Worm (Caenorhabditis elegans) whole organism, L4 larva: ENCODE measurements around the gene T28F3.11.

Source experiments
- D1046.2 ChIP-seq: fragments of 200-800 bp; sonication (Bioruptor generic); IDR thresholded peaks from 2 replicates; pipeline ENCODE4 v1.3.6; 2022; ENCODE audit warnings: missing genetic modification characterization, missing compliant biosample characterization
- F26F4.8 ChIP-seq: fragments of 200-800 bp; sonication (Bioruptor generic); conservative IDR thresholded peaks from 2 replicates; pipeline ENCODE4 v1.3.6; 2022; ENCODE audit warnings: missing genetic modification characterization, missing compliant biosample characterization
- F44E2.7 ChIP-seq: fragments of 200-800 bp; sonication (Bioruptor generic); IDR thresholded peaks from 2 replicates; pipeline ENCODE4 v2.1.2; 2022; ENCODE audit warnings: missing genetic modification characterization, missing compliant biosample characterization
- R02D3.7 ChIP-seq: fragments of 150-350 bp; sonication (generic microtip); optimal IDR thresholded peaks from 3 replicates; lab custom pipeline; 2014; ENCODE audit warnings: missing biosample characterization, missing genetic modification characterization
- aha-1 ChIP-seq: fragments of 150-350 bp; peaks from one replicate; lab custom pipeline; 2014; ENCODE audit warnings: missing biosample characterization, missing genetic modification characterization
- ama-1 ChIP-seq: fragments of 150-350 bp; optimal IDR thresholded peaks from 2 replicates; lab custom pipeline; 2014; ENCODE audit warnings: inconsistent platforms, mixed read lengths
- daf-12 ChIP-seq: fragments of 150-350 bp; optimal IDR thresholded peaks from 2 replicates; lab custom pipeline; 2014; ENCODE audit warnings: missing biosample characterization, missing genetic modification reagents, missing genetic modification characterization
- daf-16 ChIP-seq, 3 experiments: sonication (generic microtip); optimal IDR thresholded peaks; 2 replicates each; lab custom pipeline; 2016 to 2017; ENCODE audit warnings: missing genetic modification characterization in 3 of 3, missing genetic modification reagents in 3 of 3, mild to moderate bottlenecking in 2 of 3, missing compliant biosample characterization in 2 of 3, missing biosample characterization in 1 of 3, moderate library complexity in 1 of 3
- dmd-6 ChIP-seq: fragments of 200-800 bp; sonication (Bioruptor generic); IDR thresholded peaks from 2 replicates; pipeline ENCODE4 v1.3.6; 2022; ENCODE audit warnings: missing genetic modification reagents, missing genetic modification characterization, missing compliant biosample characterization
- dve-1 ChIP-seq: sonication (generic microtip); optimal IDR thresholded peaks from 2 replicates; lab custom pipeline; 2017; ENCODE audit warnings: antibody characterized with exemption, mild to moderate bottlenecking, missing genetic modification characterization, missing compliant biosample characterization; ENCODE audit not compliant: insufficient read depth
- hif-1 ChIP-seq, 2 experiments: sonication (generic microtip); optimal IDR thresholded peaks; 2 replicates each; lab custom pipeline; 2016 to 2017; ENCODE audit warnings: missing compliant biosample characterization in 2 of 2, missing genetic modification characterization in 2 of 2, missing genetic modification reagents in 2 of 2, missing genotype in 2 of 2, mild to moderate bottlenecking in 1 of 2
- hlh-11 ChIP-seq: fragments of 200-800 bp; sonication (Bioruptor generic); optimal IDR thresholded peaks from 2 replicates; lab custom pipeline; 2018; ENCODE audit warnings: mild to moderate bottlenecking, missing genetic modification characterization, missing compliant biosample characterization
- hlh-30 ChIP-seq: sonication (generic microtip); optimal IDR thresholded peaks from 2 replicates; lab custom pipeline; 2017; ENCODE audit warnings: antibody characterized with exemption, mild to moderate bottlenecking, missing genetic modification characterization, missing compliant biosample characterization; ENCODE audit not compliant: insufficient read depth
- hmg-1.1 ChIP-seq: fragments of 200-800 bp; sonication (Bioruptor generic); IDR thresholded peaks from 2 replicates; pipeline ENCODE4 v1.3.6; 2022; ENCODE audit warnings: missing genetic modification reagents, missing genetic modification characterization, missing compliant biosample characterization
- jun-1 ChIP-seq: fragments of 150-350 bp; optimal IDR thresholded peaks from 2 replicates; lab custom pipeline; 2014; ENCODE audit warnings: missing biosample characterization, missing genetic modification reagents, missing genetic modification characterization
- lim-7 ChIP-seq: fragments of 200-800 bp; sonication (Bioruptor generic); IDR thresholded peaks from 2 replicates; pipeline ENCODE4 v1.3.6; 2022; ENCODE audit warnings: missing genetic modification characterization, missing compliant biosample characterization
- lin-38 ChIP-seq: fragments of 200-800 bp; sonication (Bioruptor generic); IDR thresholded peaks from 2 replicates; pipeline ENCODE4 v1.3.6; 2022; ENCODE audit warnings: missing genetic modification reagents, missing genetic modification characterization, missing compliant biosample characterization
- lin-39 ChIP-seq: fragments of 150-350 bp; optimal IDR thresholded peaks from 2 replicates; lab custom pipeline; 2014; ENCODE audit warnings: missing biosample characterization, missing genetic modification reagents, missing genetic modification characterization
- lsy-2 ChIP-seq, 2 experiments: fragments of 150-350 bp in 1 of 2; sonication (generic microtip) in 1 of 2; optimal IDR thresholded peaks; 2 replicates each; lab custom pipeline; 2014 to 2017; ENCODE audit warnings: missing biosample characterization in 2 of 2, missing genetic modification characterization in 2 of 2
- mdl-1 ChIP-seq, 2 experiments: fragments of 150-350 bp in 1 of 2; sonication (generic microtip) in 1 of 2; optimal IDR thresholded peaks; 2 replicates each; lab custom pipeline; 2014 to 2017; ENCODE audit warnings: missing biosample characterization in 2 of 2, missing genetic modification characterization in 2 of 2
- mes-2 ChIP-seq: sonication (generic microtip); optimal IDR thresholded peaks from 2 replicates; lab custom pipeline; 2016; ENCODE audit warnings: missing genotype, mild to moderate bottlenecking, missing genetic modification characterization, missing compliant biosample characterization; ENCODE audit not compliant: poor library complexity, severe bottlenecking
- mxl-2 ChIP-seq: fragments of 200-800 bp; sonication (Bioruptor generic); conservative IDR thresholded peaks from 2 replicates; pipeline ENCODE4 v1.3.6; 2022; ENCODE audit warnings: missing genetic modification reagents, missing genetic modification characterization, missing compliant biosample characterization
- nhr-237 ChIP-seq: sonication (generic microtip); optimal IDR thresholded peaks from 2 replicates; lab custom pipeline; 2017; ENCODE audit warnings: missing biosample characterization, missing genetic modification characterization
- pha-4 ChIP-seq, 2 experiments: fragments of 150-350 bp in 1 of 2; fragments of 200-800 bp in 1 of 2; sonication (Bioruptor generic) in 1 of 2; IDR thresholded peaks in 1 of 2; optimal IDR thresholded peaks in 1 of 2; 2 replicates each; pipeline versions ENCODE4 v1.3.6 to Lab custom; 2014 to 2022; ENCODE audit warnings: missing genetic modification characterization in 2 of 2, missing genetic modification reagents in 2 of 2, missing biosample characterization in 1 of 2, missing compliant biosample characterization in 1 of 2
- sdz-12 ChIP-seq: fragments of 200-800 bp; sonication (Bioruptor generic); optimal IDR thresholded peaks from 2 replicates; lab custom pipeline; 2018; ENCODE audit warnings: mild to moderate bottlenecking, missing genetic modification characterization, missing compliant biosample characterization
- set-16 ChIP-seq: fragments of 200-800 bp; sonication (Bioruptor generic); IDR thresholded peaks from 2 replicates; pipeline ENCODE4 v1.3.6; 2022; ENCODE audit warnings: missing genetic modification reagents, missing genetic modification characterization, missing compliant biosample characterization
- skn-1 ChIP-seq: fragments of 150-350 bp; optimal IDR thresholded peaks from 2 replicates; lab custom pipeline; 2014; ENCODE audit warnings: missing biosample characterization, missing genetic modification characterization
- snpc-1.2 ChIP-seq: fragments of 200-800 bp; sonication (Bioruptor generic); IDR thresholded peaks from 2 replicates; pipeline ENCODE4 v1.3.6; 2022; ENCODE audit warnings: missing genetic modification reagents, missing genetic modification characterization, missing compliant biosample characterization
- spr-3 ChIP-seq: fragments of 200-800 bp; sonication (Bioruptor generic); optimal IDR thresholded peaks from 2 replicates; lab custom pipeline; 2018; ENCODE audit warnings: mild to moderate bottlenecking, missing genetic modification characterization, missing compliant biosample characterization
- zfp-2 ChIP-seq: sonication (generic microtip); optimal IDR thresholded peaks from 2 replicates; lab custom pipeline; 2016; ENCODE audit warnings: mild to moderate bottlenecking, missing genetic modification characterization, missing compliant biosample characterization
- ztf-11 ChIP-seq: fragments of 150-350 bp; optimal IDR thresholded peaks from 2 replicates; lab custom pipeline; 2014; ENCODE audit warnings: missing biosample characterization, missing genetic modification characterization
- ztf-7 ChIP-seq: fragments of 150-350 bp; optimal IDR thresholded peaks from 2 replicates; lab custom pipeline; 2014; ENCODE audit warnings: missing biosample characterization, missing genetic modification characterization

Gene T28F3.11

ce11 chrIV:17333542-17334281 lies 42.2 kb upstream of the T28F3.11 start, which contains the start of gene C49C3.15 (continued):
- TF ChIP-seq lim-7 (GFP tag; lab: Robert Waterston, UW): no peak
- TF ChIP-seq hlh-11 (tag; lab: Kevin White, UChicago): peak; percentile 28
- peak in 1 of 2 experiments; percentile 10 for TF ChIP-seq mdl-1 (tag; optimal IDR thresholded peaks at IDR 0.05; lab: Kevin White, UChicago)
- no peak for TF ChIP-seq spr-3 (GFP tag; lab: Kevin White, UChicago)
- TF ChIP-seq D1046.2: no peak
- TF ChIP-seq daf-16 (GFP tag; optimal IDR thresholded peaks at IDR 0.05; lab: Kevin White, UChicago): no peak
- TF ChIP-seq daf-16 (tag; optimal IDR thresholded peaks at IDR 0.05; lab: Kevin White, UChicago): peak; percentile 23
- TF ChIP-seq nhr-237 (tag; lab: Kevin White, UChicago): no peak
- TF ChIP-seq jun-1 (tag; lab: Kevin White, UChicago): no peak
- no peak for TF ChIP-seq F44E2.7 (GFP tag; lab: Robert Waterston, UW)
- TF ChIP-seq ztf-11 (tag; lab: Kevin White, UChicago): no peak
- no peak for TF ChIP-seq pha-4 (GFP tag; IDR thresholded peaks at IDR 0.05; lab: Robert Waterston, UW)
- no peak for TF ChIP-seq pha-4 (tag; optimal IDR thresholded peaks at IDR 0.05; lab: Kevin White, UChicago)
- no peak for TF ChIP-seq dmd-6 (GFP tag; lab: Robert Waterston, UW)
- no peak for TF ChIP-seq set-16 (GFP tag; lab: Robert Waterston, UW)
- no peak for TF ChIP-seq skn-1
- TF ChIP-seq zfp-2 (tag; lab: Kevin White, UChicago): no peak
- no peak for TF ChIP-seq ama-1 (lab: Kevin White, UChicago)
- TF ChIP-seq hlh-30: peak; percentile 96
- no peak for TF ChIP-seq ztf-7 (tag; lab: Kevin White, UChicago)
- peak in 1 of 2 experiments; percentile 83 for TF ChIP-seq hif-1 (tag; optimal IDR thresholded peaks at IDR 0.05; lab: Kevin White, UChicago)
- TF ChIP-seq F26F4.8 (GFP tag; lab: Robert Waterston, UW): no peak
- no peak for TF ChIP-seq lin-39 (tag; lab: Kevin White, UChicago)
- TF ChIP-seq, all 104 proteins: peak for 14

DNA sequence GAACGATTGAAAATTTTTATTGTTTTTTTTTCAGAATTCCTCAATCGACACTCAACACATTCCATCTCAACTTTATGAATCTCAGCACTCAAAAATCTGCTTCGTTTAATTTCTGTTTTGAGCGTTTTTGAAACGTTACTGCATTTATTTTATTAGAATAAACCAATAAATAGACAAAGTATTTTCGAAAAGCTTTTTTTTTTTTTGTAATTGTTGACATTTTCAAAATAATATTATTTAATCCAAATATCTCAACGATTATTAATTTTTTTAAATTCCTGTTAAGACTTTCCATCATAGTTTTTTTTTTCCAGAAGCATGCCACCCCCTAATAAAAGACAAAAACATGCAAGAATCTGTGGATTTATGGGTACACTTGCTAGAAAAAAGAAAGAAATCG lies 40.8 kb upstream of the T28F3.11 start, which contains the start of gene C49C3.7:
Gene C49C3.7, plus strand, starts transcription at position 301 of the 400 bp plus-strand sequence.
- TF ChIP-seq hlh-30 (no peak), aha-1 (peak; percentile 86)

DNA sequence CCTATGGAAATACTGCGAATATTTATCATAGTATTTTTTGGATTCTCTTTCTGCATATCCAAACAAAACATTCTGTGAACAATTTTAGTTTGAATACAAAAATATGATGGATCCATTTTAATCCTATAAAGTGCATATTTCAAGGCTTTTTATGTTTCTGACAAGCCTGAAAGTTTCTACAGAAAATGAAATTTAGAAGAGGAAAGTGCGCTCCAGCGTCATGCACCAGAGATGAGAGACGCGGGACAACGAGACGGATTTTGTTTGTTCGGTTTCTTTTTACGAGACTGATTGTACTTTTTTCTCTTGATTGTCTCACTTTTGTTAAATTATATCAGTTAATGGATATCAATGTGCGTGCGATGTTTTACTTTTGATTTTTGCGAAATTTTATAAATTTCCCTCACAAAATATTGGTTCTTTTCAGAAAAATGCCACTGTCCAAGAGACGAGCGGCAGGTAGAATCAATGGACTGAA lies 39.7 kb upstream of the T28F3.11 start, which contains the start of gene C49C3.6:
Gene C49C3.6, plus strand, starts transcription at position 428 of the 478 bp plus-strand sequence.
- TF ChIP-seq snpc-1.2 (GFP tag; lab: Robert Waterston, UW) (peak; percentile 61; the same call in 1 of the 2 replicates), mxl-2 (GFP tag; lab: Robert Waterston, UW) (no peak), sdz-12 (GFP tag; lab: Kevin White, UChicago) (no peak), mes-2 (tag; lab: Kevin White, UChicago) (peak; percentile 28), daf-12 (tag; lab: Kevin White, UChicago) (no peak), lsy-2 (tag; optimal IDR thresholded peaks at IDR 0.05; lab: Kevin White, UChicago) (peak in 1 of 2 experiments; percentile 42), daf-16 (GFP tag; optimal IDR thresholded peaks at IDR 0.05; lab: Kevin White, UChicago) (no peak), daf-16 (tag; optimal IDR thresholded peaks at IDR 0.05; lab: Kevin White, UChicago) (peak; percentile 1), lin-38 (GFP tag; lab: Robert Waterston, UW) (peak; percentile 72)

DNA sequence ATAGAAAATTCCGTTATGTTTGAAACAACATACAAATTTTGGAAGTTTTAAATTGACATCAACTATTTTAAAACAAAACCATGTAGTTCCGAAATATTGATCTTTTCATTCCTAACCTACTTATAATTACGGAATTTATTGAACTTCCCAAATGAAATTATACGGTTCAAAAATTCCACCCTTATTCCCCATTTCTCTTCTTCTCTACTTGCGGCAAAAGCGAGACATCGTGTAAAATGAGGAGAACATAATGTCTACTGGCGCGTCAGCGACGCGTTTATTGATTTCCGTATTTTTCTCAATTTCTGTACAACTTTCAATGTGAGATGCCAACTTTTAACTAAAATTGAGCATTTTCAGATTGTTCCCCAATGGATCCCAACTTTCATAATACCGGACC lies 37.4 kb upstream of the T28F3.11 start, which contains the start of gene ceh-88:
Gene ceh-88, plus strand, starts transcription at position 355 of the 400 bp plus-strand sequence.
- TF ChIP-seq daf-16 (GFP tag; optimal IDR thresholded peaks at IDR 0.05; lab: Kevin White, UChicago) (no peak), daf-16 (tag; optimal IDR thresholded peaks at IDR 0.05; lab: Kevin White, UChicago) (peak; percentile 3), dve-1 (tag; lab: Kevin White, UChicago) (peak; percentile 15), mes-2 (tag; lab: Kevin White, UChicago) (peak; percentile 29), R02D3.7 (no peak), hmg-1.1 (GFP tag; lab: Robert Waterston, UW) (peak; percentile 41; the same call in 1 of the 2 replicates)
- TF ChIP-seq, all 104 proteins: peak for 4
